Worm (Caenorhabditis elegans) whole organism, L2 larva: ENCODE measurements around the gene T19E7.6.
A peak's percentile ranks its signal among the peaks of the same experiment; 100 is the strongest.

ENCODE experiments used
- C34F6.9 ChIP-seq: fragments of 150-350 bp; optimal IDR thresholded peaks from 2 replicates; lab custom pipeline; 2014; ENCODE audit warnings: missing biosample characterization, missing genetic modification characterization
- F13H6.1 ChIP-seq: sonication (generic microtip); optimal IDR thresholded peaks from 2 replicates; lab custom pipeline; 2016; ENCODE audit warnings: missing genetic modification characterization, missing compliant biosample characterization
- R02D3.7 ChIP-seq: fragments of 150-350 bp; optimal IDR thresholded peaks from 2 replicates; lab custom pipeline; 2014; ENCODE audit warnings: missing biosample characterization, missing genetic modification characterization
- Y55F3AM.14 ChIP-seq: fragments of 200-800 bp; sonication (Bioruptor generic); optimal IDR thresholded peaks from 2 replicates; lab custom pipeline; 2018; ENCODE audit warnings: mild to moderate bottlenecking, missing genetic modification characterization, missing compliant biosample characterization
- aly-2 ChIP-seq: fragments of 150-350 bp; optimal IDR thresholded peaks from 2 replicates; lab custom pipeline; 2014; ENCODE audit warnings: missing biosample characterization, missing genetic modification characterization
- blmp-1 ChIP-seq: sonication (generic microtip); optimal IDR thresholded peaks from 2 replicates; lab custom pipeline; 2017; ENCODE audit warnings: missing genetic modification characterization, mild to moderate bottlenecking, missing compliant biosample characterization, antibody characterized with exemption, moderate library complexity; ENCODE audit not compliant: insufficient read depth
- ceh-16 ChIP-seq: fragments of 150-350 bp; optimal IDR thresholded peaks from 2 replicates; lab custom pipeline; 2014; ENCODE audit warnings: missing biosample characterization, missing genetic modification characterization
- crh-2 ChIP-seq: sonication (generic microtip); optimal IDR thresholded peaks from 2 replicates; lab custom pipeline; 2017; ENCODE audit warnings: missing biosample characterization, missing genetic modification characterization
- elt-1 ChIP-seq: fragments of 150-350 bp; optimal IDR thresholded peaks from 2 replicates; lab custom pipeline; 2014; ENCODE audit warnings: missing biosample characterization, missing genetic modification characterization
- elt-3 ChIP-seq: sonication (generic microtip); optimal IDR thresholded peaks from 2 replicates; lab custom pipeline; 2017; ENCODE audit warnings: missing biosample characterization, missing genetic modification characterization
- fos-1 ChIP-seq: fragments of 150-350 bp; optimal IDR thresholded peaks from 2 replicates; lab custom pipeline; 2014; ENCODE audit warnings: missing biosample characterization, missing genetic modification characterization
- lin-13 ChIP-seq: fragments of 150-350 bp; optimal IDR thresholded peaks from 2 replicates; lab custom pipeline; 2014; ENCODE audit warnings: missing biosample characterization, missing genetic modification reagents, missing genetic modification characterization
- lin-39 ChIP-seq: fragments of 150-350 bp; optimal IDR thresholded peaks from 2 replicates; lab custom pipeline; 2014; ENCODE audit warnings: missing biosample characterization, missing genetic modification reagents, missing genetic modification characterization
- lsy-2 ChIP-seq, 2 experiments: fragments of 150-350 bp in 1 of 2; sonication (generic microtip) in 1 of 2; optimal IDR thresholded peaks; 2 replicates each; lab custom pipeline; 2014 to 2017; ENCODE audit warnings: missing biosample characterization in 2 of 2, missing genetic modification characterization in 2 of 2
- mab-5 ChIP-seq: fragments of 150-350 bp; optimal IDR thresholded peaks from 2 replicates; lab custom pipeline; 2014; ENCODE audit warnings: missing biosample characterization, missing genetic modification characterization
- mdl-1 ChIP-seq, 2 experiments: fragments of 150-350 bp in 1 of 2; sonication (generic microtip) in 1 of 2; optimal IDR thresholded peaks; 2 replicates each; lab custom pipeline; 2017; ENCODE audit warnings: missing biosample characterization in 2 of 2, missing genetic modification characterization in 2 of 2
- nhr-10 ChIP-seq: sonication (generic microtip); optimal IDR thresholded peaks from 2 replicates; lab custom pipeline; 2017; ENCODE audit warnings: missing biosample characterization, missing genetic modification characterization
- nhr-11 ChIP-seq: fragments of 150-350 bp; optimal IDR thresholded peaks from 2 replicates; lab custom pipeline; 2014; ENCODE audit warnings: missing biosample characterization, missing genetic modification characterization
- nhr-12 ChIP-seq: fragments of 150-350 bp; optimal IDR thresholded peaks from 2 replicates; lab custom pipeline; 2014; ENCODE audit warnings: missing biosample characterization, missing genetic modification characterization
- nhr-237 ChIP-seq: fragments of 150-350 bp; optimal IDR thresholded peaks from 2 replicates; lab custom pipeline; 2014; ENCODE audit warnings: missing biosample characterization, missing genetic modification characterization
- nhr-25 ChIP-seq: fragments of 150-350 bp; sonication (generic microtip); optimal IDR thresholded peaks from 3 replicates; lab custom pipeline; 2014; ENCODE audit warnings: missing biosample characterization, missing genetic modification characterization
- nhr-77 ChIP-seq: fragments of 150-350 bp; optimal IDR thresholded peaks from 2 replicates; lab custom pipeline; 2014; ENCODE audit warnings: missing biosample characterization, missing genetic modification characterization
- peb-1 ChIP-seq: fragments of 150-350 bp; optimal IDR thresholded peaks from 2 replicates; lab custom pipeline; 2014; ENCODE audit warnings: missing biosample characterization, missing genetic modification characterization
- sma-3 ChIP-seq: sonication (generic microtip); optimal IDR thresholded peaks from 2 replicates; lab custom pipeline; 2016; ENCODE audit warnings: missing genetic modification reagents, missing genetic modification characterization, missing compliant biosample characterization
- sma-9 ChIP-seq, 2 experiments: fragments of 150-350 bp in 1 of 2; sonication (generic microtip) in 1 of 2; optimal IDR thresholded peaks; 2 replicates each; lab custom pipeline; 2014 to 2016; ENCODE audit warnings: missing genetic modification characterization in 2 of 2, mild to moderate bottlenecking in 1 of 2, missing biosample characterization in 1 of 2, missing compliant biosample characterization in 1 of 2, missing genetic modification reagents in 1 of 2, moderate library complexity in 1 of 2
- unc-62 ChIP-seq: fragments of 150-350 bp; optimal IDR thresholded peaks from 2 replicates; lab custom pipeline; 2014; ENCODE audit warnings: missing biosample characterization, missing genetic modification reagents, missing genetic modification characterization

Gene T19E7.6

ce11 chrIV:5652811-5653483, 16.4 kb downstream of the T19E7.6 start:
- TF ChIP-seq fos-1 (tag; lab: Kevin White, UChicago), result peak; percentile 15
- no peak for TF ChIP-seq elt-3 (tag; lab: Kevin White, UChicago)
- TF ChIP-seq sma-9 (GFP tag; optimal IDR thresholded peaks at IDR 0.05; lab: Kevin White, UChicago), result peak; percentile 23
- TF ChIP-seq sma-9 (tag; optimal IDR thresholded peaks at IDR 0.05; lab: Kevin White, UChicago), result no peak

DNA sequence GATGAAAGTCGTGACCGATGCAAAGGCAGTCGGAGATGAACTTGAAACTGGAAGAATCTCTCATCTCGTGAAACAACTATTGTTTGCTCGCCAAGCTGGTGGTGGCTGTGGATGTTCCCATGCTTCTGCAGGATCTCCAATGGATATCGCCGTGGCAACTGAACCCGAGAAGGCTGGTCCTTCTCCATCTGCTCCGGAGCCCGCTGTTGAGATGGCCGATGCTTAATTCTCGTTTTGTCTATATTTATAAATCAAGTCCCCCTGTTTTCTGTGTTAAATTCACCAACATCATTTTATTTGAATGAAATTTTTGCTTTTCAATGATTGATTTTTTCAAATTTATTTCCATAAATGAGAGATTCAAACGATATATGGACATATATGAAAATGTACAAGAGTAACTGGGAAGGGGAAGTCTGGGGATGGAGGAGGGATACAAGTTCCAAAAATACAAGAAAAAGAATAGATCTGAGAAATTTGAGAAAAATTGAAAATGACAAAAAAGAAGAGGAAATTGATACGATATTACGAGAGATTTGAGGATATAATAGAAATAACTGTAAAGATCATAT, 18.5 kb downstream of the T19E7.6 start:
- TF ChIP-seq blmp-1 (tag; lab: Kevin White, UChicago) (no peak), nhr-25 (tag; lab: Kevin White, UChicago) (peak; percentile 15), crh-2 (tag; lab: Kevin White, UChicago) (peak; percentile 8), lsy-2 (tag; optimal IDR thresholded peaks at IDR 0.05; lab: Kevin White, UChicago) (peak in 1 of 2 experiments; percentile 10)

DNA sequence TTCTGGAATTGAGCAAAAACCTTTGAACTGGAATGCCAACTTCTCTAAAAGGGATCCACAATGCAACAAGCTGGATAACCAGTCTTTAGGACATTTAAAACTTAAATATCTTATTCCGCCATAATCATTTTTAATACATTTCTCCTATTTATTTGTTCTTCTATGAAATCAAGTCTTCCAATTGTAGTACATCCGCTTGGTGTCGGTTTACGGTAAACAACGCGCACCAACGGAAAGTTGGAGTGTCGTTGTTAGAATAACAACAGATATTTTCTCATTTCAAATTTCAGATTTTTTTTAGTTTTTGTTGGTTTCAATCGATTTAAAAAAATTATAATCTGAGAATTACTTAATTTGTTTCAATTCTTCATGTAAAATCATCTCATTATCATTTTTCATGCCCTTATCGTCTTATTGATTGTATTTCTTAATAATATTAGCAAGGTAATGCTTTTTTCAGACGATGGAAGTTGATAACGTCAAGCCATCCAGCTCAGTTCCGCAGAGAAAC, 20.2 kb downstream of the T19E7.6 start, which contains the start of gene csn-5:
Gene csn-5, plus strand, starts transcription at position 461 of the 511 bp plus-strand sequence.
- TF ChIP-seq aly-2 (tag; lab: Kevin White, UChicago) (no peak), elt-3 (tag; lab: Kevin White, UChicago) (no peak), C34F6.9 (peak; percentile 23), R02D3.7 (tag; lab: Kevin White, UChicago) (peak; percentile 77)

DNA sequence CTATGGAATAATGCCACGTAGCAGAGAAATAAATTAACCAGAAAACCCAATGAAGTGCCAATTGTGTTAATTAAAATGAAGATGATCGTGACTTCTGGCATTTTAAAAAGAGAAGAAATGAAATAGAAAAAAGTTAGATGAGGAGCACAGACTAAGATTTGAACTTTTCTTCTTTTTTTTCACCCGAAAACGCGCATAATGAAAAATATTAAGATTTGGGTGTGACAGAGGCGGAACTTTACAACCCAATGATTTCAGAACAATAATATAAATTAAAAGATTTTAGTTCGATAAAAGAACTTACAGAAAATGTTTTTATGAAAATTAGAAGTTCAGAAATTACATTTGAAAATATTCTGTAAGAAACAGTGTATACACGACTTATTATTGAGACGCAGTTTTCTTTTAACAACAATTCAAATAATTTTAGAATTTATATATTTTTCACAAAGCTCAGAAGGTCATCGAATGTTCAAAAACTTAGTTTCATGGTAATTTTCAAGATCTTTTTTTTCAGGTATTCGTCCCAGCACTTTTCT, 23.7 kb downstream of the T19E7.6 start, which contains the start of the genes srd-8 and B0547.2:
Gene srd-8, minus strand, starts transcription at position 101 of the 539 bp plus-strand sequence.
Gene B0547.2, plus strand, starts transcription at position 489 of the 539 bp plus-strand sequence.
- TF ChIP-seq sma-9 (GFP tag; optimal IDR thresholded peaks at IDR 0.05; lab: Kevin White, UChicago) (no peak), sma-9 (tag; optimal IDR thresholded peaks at IDR 0.05; lab: Kevin White, UChicago) (no peak), ceh-16 (tag; lab: Kevin White, UChicago) (no peak), nhr-11 (tag; lab: Kevin White, UChicago) (no peak), unc-62 (no peak), mdl-1 (tag; optimal IDR thresholded peaks at IDR 0.05; lab: Kevin White, UChicago) (no peak), fos-1 (tag; lab: Kevin White, UChicago) (no peak), elt-3 (tag; lab: Kevin White, UChicago) (no peak), nhr-10 (tag; lab: Kevin White, UChicago) (no peak), nhr-12 (tag; lab: Kevin White, UChicago) (no peak), peb-1 (tag; lab: Kevin White, UChicago) (no peak), lin-39 (no peak), mab-5 (tag; lab: Kevin White, UChicago) (no peak)

ce11 chrIV:5635551-5635950, 33.8 kb downstream of the T19E7.6 start, which contains the start of gene srd-13:
TSS of gene srd-13 (minus strand) at chrIV:5635651.
- TF ChIP-seq elt-1 (tag; lab: Kevin White, UChicago) (no peak), unc-62 (no peak), Y55F3AM.14 (GFP tag; lab: Kevin White, UChicago) (no peak), nhr-25 (tag; lab: Kevin White, UChicago) (no peak), nhr-237 (no peak)

ce11 chrIV:5632536-5632935, 36.8 kb downstream of the T19E7.6 start:
- TF ChIP-seq F13H6.1 (tag; lab: Kevin White, UChicago) (no peak), lin-13 (GFP tag; lab: Kevin White, UChicago) (no peak), nhr-77 (tag; lab: Kevin White, UChicago) (no peak), sma-9 (GFP tag; optimal IDR thresholded peaks at IDR 0.05; lab: Kevin White, UChicago) (no peak), sma-9 (tag; optimal IDR thresholded peaks at IDR 0.05; lab: Kevin White, UChicago) (no peak), sma-3 (GFP tag; lab: Kevin White, UChicago) (no peak), nhr-10 (tag; lab: Kevin White, UChicago) (no peak)
- TF ChIP-seq, all 48 proteins: peak for 0
